Fruit fly (Drosophila melanogaster) whole organism, embryonic: ENCODE results near the gene His3.3B.

Experiments used
- Aef1 ChIP-seq: fragments of 200-800 bp; sonication (Bioruptor generic); IDR thresholded peaks from 3 replicates; pipeline ENCODE4 v1.3.6; 2022; ENCODE audit warnings: missing biosample characterization, missing genetic modification characterization
- Bteb2 ChIP-seq: fragments of 200-800 bp; sonication (Bioruptor generic); optimal IDR thresholded peaks from 2 replicates; lab custom pipeline; 2016; ENCODE audit warnings: missing biosample characterization, missing genetic modification characterization
- CG10209 ChIP-seq: fragments of 200-800 bp; sonication (Bioruptor generic); optimal IDR thresholded peaks from 3 replicates; lab custom pipeline; 2017; ENCODE audit warnings: missing biosample characterization, mild to moderate bottlenecking, missing genetic modification characterization, missing genetic modification reagents
- CG10543 ChIP-seq: fragments of 200-800 bp; sonication (Bioruptor generic); optimal IDR thresholded peaks from 3 replicates; lab custom pipeline; 2017; ENCODE audit warnings: missing biosample characterization, mild to moderate bottlenecking, missing genetic modification characterization, moderate library complexity
- CG15011 ChIP-seq: fragments of 200-800 bp; sonication (Bioruptor generic); optimal IDR thresholded peaks from 3 replicates; lab custom pipeline; 2018; ENCODE audit warnings: missing biosample characterization, mild to moderate bottlenecking, missing genetic modification characterization
- CG15601 ChIP-seq: fragments of 200-800 bp; sonication (Bioruptor generic); optimal IDR thresholded peaks from 3 replicates; lab custom pipeline; 2019; ENCODE audit warnings: missing biosample characterization, mild to moderate bottlenecking, missing genetic modification characterization, moderate library complexity
- CG1792 ChIP-seq: fragments of 200-800 bp; sonication (Bioruptor generic); optimal IDR thresholded peaks from 2 replicates; lab custom pipeline; 2016; ENCODE audit warnings: missing biosample characterization, missing genetic modification characterization
- CG18262 ChIP-seq: fragments of 200-800 bp; optimal IDR thresholded peaks from 3 replicates; lab custom pipeline; 2019; ENCODE audit warnings: missing biosample characterization, mild to moderate bottlenecking, missing genetic modification characterization, moderate library complexity
- CG2116 ChIP-seq: fragments of 200-800 bp; sonication (Bioruptor generic); optimal IDR thresholded peaks from 3 replicates; lab custom pipeline; 2018; ENCODE audit warnings: missing biosample characterization, mild to moderate bottlenecking, missing genetic modification characterization
- CG2712 ChIP-seq: fragments of 200-800 bp; optimal IDR thresholded peaks from 3 replicates; lab custom pipeline; 2019; ENCODE audit warnings: missing biosample characterization, mild to moderate bottlenecking, missing genetic modification characterization, moderate library complexity
- CG30403 ChIP-seq: fragments of 200-800 bp; sonication (Bioruptor generic); optimal IDR thresholded peaks from 3 replicates; lab custom pipeline; 2016; ENCODE audit warnings: missing biosample characterization, missing genetic modification characterization
- CG33213 ChIP-seq: fragments of 200-800 bp; sonication (Bioruptor generic); optimal IDR thresholded peaks from 3 replicates; lab custom pipeline; 2016; ENCODE audit warnings: missing biosample characterization, missing genetic modification characterization
- CG3995 ChIP-seq: fragments of 200-800 bp; sonication (Bioruptor generic); optimal IDR thresholded peaks from 3 replicates; lab custom pipeline; 2016; ENCODE audit warnings: missing biosample characterization, missing genetic modification characterization
- CG4820 ChIP-seq: fragments of 200-800 bp; sonication (Bioruptor generic); optimal IDR thresholded peaks from 3 replicates; lab custom pipeline; 2016; ENCODE audit warnings: missing biosample characterization, missing genetic modification characterization
- CG5245 ChIP-seq: fragments of 200-800 bp; sonication (Bioruptor generic); optimal IDR thresholded peaks from 3 replicates; lab custom pipeline; 2016; ENCODE audit warnings: missing biosample characterization, missing genetic modification characterization
- CG7372 ChIP-seq: fragments of 200-800 bp; sonication (Bioruptor generic); IDR thresholded peaks from 2 replicates; pipeline ENCODE4 v1.3.6; 2022; ENCODE audit warnings: missing biosample characterization, missing genetic modification characterization
- CG8388 ChIP-seq: fragments of 200-800 bp; sonication (Bioruptor generic); optimal IDR thresholded peaks from 2 replicates; lab custom pipeline; 2019; ENCODE audit warnings: missing biosample characterization, mild to moderate bottlenecking, missing genetic modification characterization, moderate library complexity
- CG9727 ChIP-seq: fragments of 200-800 bp; sonication (Bioruptor generic); optimal IDR thresholded peaks from 3 replicates; lab custom pipeline; 2017; ENCODE audit warnings: missing biosample characterization, mild to moderate bottlenecking, missing genetic modification characterization
- CG9876 ChIP-seq: fragments of 200-800 bp; sonication (Bioruptor generic); optimal IDR thresholded peaks from 2 replicates; lab custom pipeline; 2016; ENCODE audit warnings: missing biosample characterization, missing genetic modification characterization
- CrebB ChIP-seq: fragments of 200-800 bp; sonication (Bioruptor generic); optimal IDR thresholded peaks from 3 replicates; lab custom pipeline; 2018; ENCODE audit warnings: missing biosample characterization, mild to moderate bottlenecking, missing genetic modification characterization
- Dek ChIP-seq: fragments of 200-800 bp; sonication (Bioruptor generic); optimal IDR thresholded peaks from 3 replicates; lab custom pipeline; 2019; ENCODE audit warnings: missing biosample characterization, mild to moderate bottlenecking, missing genetic modification characterization, moderate library complexity
- E2f1 ChIP-seq: fragments of 200-800 bp; sonication (Bioruptor generic); IDR thresholded peaks from 2 replicates; pipeline ENCODE4 v1.3.6; 2022; ENCODE audit warnings: missing biosample characterization, missing genetic modification characterization
- Elba2 ChIP-seq: fragments of 200-800 bp; sonication (Bioruptor generic); optimal IDR thresholded peaks from 3 replicates; lab custom pipeline; 2016; ENCODE audit warnings: missing biosample characterization, missing genetic modification characterization
- Hsf ChIP-seq: fragments of 200-800 bp; sonication (Bioruptor generic); optimal IDR thresholded peaks from 3 replicates; lab custom pipeline; 2016; ENCODE audit warnings: missing biosample characterization, missing genetic modification characterization
- Lhr ChIP-seq: fragments of 200-800 bp; sonication (Bioruptor generic); optimal IDR thresholded peaks from 3 replicates; lab custom pipeline; 2017; ENCODE audit warnings: mild to moderate bottlenecking, missing biosample characterization, missing genetic modification reagents, missing genetic modification characterization
- Max ChIP-seq: fragments of 200-800 bp; sonication (Bioruptor generic); optimal IDR thresholded peaks from 2 replicates; lab custom pipeline; 2016; ENCODE audit warnings: missing biosample characterization, mild to moderate bottlenecking, missing genetic modification characterization
- NK7.1 ChIP-seq: fragments of 200-800 bp; sonication (Bioruptor generic); optimal IDR thresholded peaks from 3 replicates; lab custom pipeline; 2016; ENCODE audit warnings: missing biosample characterization, missing genetic modification characterization
- PHDP ChIP-seq: fragments of 200-800 bp; sonication (Bioruptor generic); optimal IDR thresholded peaks from 3 replicates; lab custom pipeline; 2018; ENCODE audit warnings: missing biosample characterization, mild to moderate bottlenecking, missing genetic modification characterization, moderate library complexity
- Ssrp ChIP-seq: fragments of 200-800 bp; sonication (Bioruptor generic); optimal IDR thresholded peaks from 2 replicates; lab custom pipeline; 2018; ENCODE audit warnings: missing biosample characterization, mild to moderate bottlenecking, missing genetic modification characterization, moderate library complexity
- bab2 ChIP-seq: fragments of 200-800 bp; sonication (Bioruptor generic); optimal IDR thresholded peaks from 2 replicates; lab custom pipeline; 2016; ENCODE audit warnings: missing biosample characterization, missing genetic modification characterization
- corto ChIP-seq: fragments of 200-800 bp; sonication (Bioruptor generic); optimal IDR thresholded peaks from 2 replicates; lab custom pipeline; 2016; ENCODE audit warnings: missing biosample characterization, mild to moderate bottlenecking, missing genetic modification characterization, moderate library complexity
- crc ChIP-seq: fragments of 200-800 bp; sonication (Bioruptor generic); optimal IDR thresholded peaks from 2 replicates; lab custom pipeline; 2016; ENCODE audit warnings: missing biosample characterization, missing genetic modification characterization
- cwo ChIP-seq: fragments of 200-800 bp; sonication (Bioruptor generic); optimal IDR thresholded peaks from 3 replicates; lab custom pipeline; 2017; ENCODE audit warnings: missing biosample characterization, missing genetic modification characterization, mild to moderate bottlenecking, moderate library complexity, missing genetic modification reagents
- dpn ChIP-seq, 2 experiments: fragments of 200-800 bp; sonication (Bioruptor generic); optimal IDR thresholded peaks; 3 replicates each; lab custom pipeline; 2016; ENCODE audit warnings: missing biosample characterization in 2 of 2, missing genetic modification characterization in 2 of 2
- ems ChIP-seq: fragments of 200-800 bp; sonication (Bioruptor generic); optimal IDR thresholded peaks from 3 replicates; lab custom pipeline; 2016; ENCODE audit warnings: missing biosample characterization, missing genetic modification characterization
- ewg ChIP-seq: fragments of 200-800 bp; sonication (Bioruptor generic); optimal IDR thresholded peaks from 3 replicates; lab custom pipeline; 2017; ENCODE audit warnings: mild to moderate bottlenecking, missing biosample characterization, missing genetic modification reagents, missing genetic modification characterization
- grau ChIP-seq: fragments of 200-800 bp; optimal IDR thresholded peaks from 3 replicates; lab custom pipeline; 2019; ENCODE audit warnings: missing biosample characterization, mild to moderate bottlenecking, missing genetic modification characterization, moderate library complexity
- hth ChIP-seq: fragments of >200 bp; optimal IDR thresholded peaks from 2 replicates; lab custom pipeline; 2017; ENCODE audit warnings: inconsistent platforms
- jumu ChIP-seq: fragments of 200-800 bp; sonication (Bioruptor generic); optimal IDR thresholded peaks from 3 replicates; lab custom pipeline; 2016; ENCODE audit warnings: missing biosample characterization, missing genetic modification characterization
- kah ChIP-seq: fragments of 200-800 bp; sonication (Bioruptor generic); optimal IDR thresholded peaks from 2 replicates; lab custom pipeline; 2018; ENCODE audit warnings: missing biosample characterization, mild to moderate bottlenecking, missing genetic modification characterization
- ken ChIP-seq: fragments of 200-800 bp; sonication (Bioruptor generic); IDR thresholded peaks from 3 replicates; pipeline ENCODE4 v1.3.6; 2022; ENCODE audit warnings: missing biosample characterization, missing genetic modification characterization
- lbe ChIP-seq: fragments of 200-800 bp; sonication (Bioruptor generic); optimal IDR thresholded peaks from 2 replicates; lab custom pipeline; 2016; ENCODE audit warnings: missing biosample characterization, mild to moderate bottlenecking, missing genetic modification characterization
- lilli ChIP-seq: fragments of 200-800 bp; sonication (Bioruptor generic); optimal IDR thresholded peaks from 3 replicates; lab custom pipeline; 2016; ENCODE audit warnings: missing biosample characterization, missing genetic modification characterization
- mam ChIP-seq: fragments of 200-800 bp; sonication (Bioruptor generic); optimal IDR thresholded peaks from 3 replicates; lab custom pipeline; 2016; ENCODE audit warnings: missing biosample characterization, missing genetic modification characterization
- nom ChIP-seq: fragments of 200-800 bp; sonication (Bioruptor generic); optimal IDR thresholded peaks from 2 replicates; lab custom pipeline; 2017; ENCODE audit warnings: missing biosample characterization, missing genetic modification characterization, mild to moderate bottlenecking, moderate library complexity, missing genetic modification reagents
- prd ChIP-seq, 3 experiments: fragments of >200 bp in 2 of 3; fragments of 200-800 bp in 1 of 3; sonication (Bioruptor generic) in 1 of 3; optimal IDR thresholded peaks in 2 of 3; IDR thresholded peaks in 1 of 3; 2 replicates in 2 of 3; 3 replicates in 1 of 3; pipeline versions ENCODE4 v1.3.6 to Lab custom; 2017 to 2022; ENCODE audit warnings: missing biosample characterization in 1 of 3, missing genetic modification characterization in 1 of 3
- row ChIP-seq: fragments of 200-800 bp; sonication (Bioruptor generic); IDR thresholded peaks from 3 replicates; pipeline ENCODE4 v1.3.6; 2022; ENCODE audit warnings: missing biosample characterization, missing genetic modification characterization
- run ChIP-seq: fragments of 200-800 bp; sonication (Bioruptor generic); optimal IDR thresholded peaks from 3 replicates; lab custom pipeline; 2018; ENCODE audit warnings: missing biosample characterization, mild to moderate bottlenecking, missing genetic modification characterization
- sens-2 ChIP-seq: fragments of 200-800 bp; sonication (Bioruptor generic); IDR thresholded peaks from 2 replicates; pipeline ENCODE4 v1.3.6; 2022; ENCODE audit warnings: missing biosample characterization, missing genetic modification characterization
- sim ChIP-seq: fragments of 200-800 bp; sonication (Bioruptor generic); IDR thresholded peaks from 2 replicates; pipeline ENCODE4 v1.3.6; 2022; ENCODE audit warnings: missing biosample characterization, missing genetic modification characterization
- slou ChIP-seq: fragments of 200-800 bp; sonication (Bioruptor generic); optimal IDR thresholded peaks from 3 replicates; lab custom pipeline; 2016; ENCODE audit warnings: missing biosample characterization, missing genetic modification characterization

The His3.3B gene

dm6 chrX:9155134-9155533 lies 1.3 kb downstream of the His3.3B start (continued):
- peak; percentile 46 for TF ChIP-seq Hsf (GFP tag; lab: Kevin White, UChicago)
- peak; percentile 74 for TF ChIP-seq CG9727 (GFP tag; lab: Kevin White, UChicago)
- TF ChIP-seq slou (GFP tag; lab: Kevin White, UChicago) = peak; percentile 58
- TF ChIP-seq ken = 0 out of 3 replicates have a peak, but pooled peaks have one; percentile 8
- peak; percentile 53 for TF ChIP-seq lilli (GFP tag; lab: Kevin White, UChicago)
- TF ChIP-seq Elba2 (GFP tag; lab: Kevin White, UChicago) = no peak
- TF ChIP-seq hth = no peak
- TF ChIP-seq NK7.1 (GFP tag; lab: Kevin White, UChicago) = peak; percentile 26
- TF ChIP-seq CG15601 (tag; lab: Kevin White, UChicago) = peak; percentile 29
- peak; percentile 67 for TF ChIP-seq CG30403 (GFP tag; lab: Kevin White, UChicago)
- peak; percentile 58 for TF ChIP-seq CG15011 (GFP tag; lab: Kevin White, UChicago)
- peak; percentile 50 for TF ChIP-seq nom (GFP tag; lab: Kevin White, UChicago)
- peak in 1 of 2 experiments; percentile 45 for TF ChIP-seq dpn (GFP tag; optimal IDR thresholded peaks at IDR 0.05; lab: Kevin White, UChicago)
- TF ChIP-seq bab2 = peak; percentile 64
- TF ChIP-seq CG1792 = peak; percentile 23
- TF ChIP-seq row (GFP tag; lab: Robert Waterston, UW) = peak; percentile 71
- TF ChIP-seq kah (GFP tag; lab: Kevin White, UChicago) = peak; percentile 10
- peak; percentile 9 for TF ChIP-seq CG2116
- TF ChIP-seq CG2712 = peak; percentile 75
- peak; percentile 3 for TF ChIP-seq CG33213
- peak; percentile 25 for TF ChIP-seq Dek (tag; lab: Kevin White, UChicago)
- peak; percentile 50 for TF ChIP-seq cwo (GFP tag; lab: Kevin White, UChicago)
- TF ChIP-seq prd (optimal IDR thresholded peaks at IDR 0.05; lab: Kevin White, UChicago) = no peak
- TF ChIP-seq prd (GFP tag; IDR thresholded peaks at IDR 0.05; lab: Robert Waterston, UW) = peak; percentile 43; the same call in 2 of the 3 replicates
- TF ChIP-seq run (tag; lab: Kevin White, UChicago) = no peak
- TF ChIP-seq mam (GFP tag; lab: Kevin White, UChicago) = peak; percentile 40
- TF ChIP-seq ewg (GFP tag; lab: Kevin White, UChicago) = no peak
- TF ChIP-seq Lhr = no peak
- peak; percentile 37 for TF ChIP-seq CG4820 (GFP tag; lab: Kevin White, UChicago)
- peak; percentile 46 for TF ChIP-seq Max
- peak; percentile 9 for TF ChIP-seq ems (GFP tag; lab: Kevin White, UChicago)
- no peak for TF ChIP-seq CG9876
- TF ChIP-seq jumu (GFP tag; lab: Kevin White, UChicago) = peak; percentile 3
- TF ChIP-seq Ssrp (tag; lab: Kevin White, UChicago) = peak; percentile 49
- peak; percentile 61 for TF ChIP-seq grau
- TF ChIP-seq CG10209 (GFP tag; lab: Kevin White, UChicago) = peak; percentile 65
- TF ChIP-seq E2f1 = peak; percentile 28; the same call in 1 of the 2 replicates
- no peak for TF ChIP-seq sens-2 (GFP tag; lab: Robert Waterston, UW)
- TF ChIP-seq Bteb2 (GFP tag; lab: Kevin White, UChicago) = peak; percentile 44
- peak; percentile 40; the same call in 1 of the 3 replicates for TF ChIP-seq Aef1 (GFP tag; lab: Robert Waterston, UW)
- TF ChIP-seq CG5245 (GFP tag; lab: Kevin White, UChicago) = peak; percentile 7
- TF ChIP-seq CG7372 (GFP tag; lab: Robert Waterston, UW) = peak; percentile 24; the same call in 1 of the 2 replicates
- TF ChIP-seq crc (GFP tag; lab: Kevin White, UChicago) = peak; percentile 3
- peak; percentile 74 for TF ChIP-seq CG18262 (tag; lab: Kevin White, UChicago)
- peak; percentile 39 for TF ChIP-seq CG8388 (GFP tag; lab: Kevin White, UChicago)
- peak; percentile 4 for TF ChIP-seq CG3995 (GFP tag; lab: Kevin White, UChicago)
- peak; percentile 59 for TF ChIP-seq corto
- no peak for TF ChIP-seq CrebB (tag; lab: Kevin White, UChicago)
- peak; percentile 47 for TF ChIP-seq PHDP (tag; lab: Kevin White, UChicago)
- no peak for TF ChIP-seq sim (GFP tag; lab: Robert Waterston, UW)
- no peak for TF ChIP-seq lbe (GFP tag; lab: Kevin White, UChicago)
- TF ChIP-seq CG10543 (GFP tag; lab: Kevin White, UChicago) = no peak
